Worm (Caenorhabditis elegans): ENCODE measurements around the gene jmjd-2.

- TF ChIP-seq ceh-13 (GFP tag; optimal IDR thresholded peaks at IDR 0.05) (no peak), ama-1 (optimal IDR thresholded peaks at IDR 0.05) (no peak), aly-1 (tag; optimal IDR thresholded peaks at IDR 0.05) (no peak), hmbx-1 (tag; optimal IDR thresholded peaks at IDR 0.05) (no peak), sea-1 (GFP tag; conservative IDR thresholded peaks at IDR 0.05) (no peak), ceh-36 (tag; optimal IDR thresholded peaks at IDR 0.05) (no peak)
Measured at ce11 chrII:14257943-14258342, 14.5 kb upstream of the jmjd-2 start.
